ENCODE assay signal across 1 fruit fly cellular context in genomic region chr2L:13222225-13222648, dm6.
TF ChIP-seq lines count a peak whose summit lies in the region.

Gene Ski6 (minus strand): TSS chr2L:13222429.
Gene CG16812 (plus strand): TSS chr2L:13222587.

TF ChIP-seq in whole organism, embryonic, 481 proteins besides CTCF, POLR2A, EP300 and RAD21 (continued from another document and continues in another):
- TF ChIP-seq Dad (GFP tag; optimal IDR thresholded peaks at IDR 0.05; lab: Kevin White, UChicago), result no peak
- TF ChIP-seq aop (GFP tag; IDR thresholded peaks at IDR 0.05; lab: Robert Waterston, UW), result no peak
- no peak; the same call in 2 of the 3 replicates for TF ChIP-seq so (GFP tag; IDR thresholded peaks at IDR 0.05; lab: Robert Waterston, UW)
- peak; percentile 20 for TF ChIP-seq salm (tag; optimal IDR thresholded peaks at IDR 0.05; lab: Kevin White, UChicago)
- TF ChIP-seq Deaf1 (tag; optimal IDR thresholded peaks at IDR 0.05; lab: Kevin White, UChicago), result no peak
- no peak for TF ChIP-seq CG1647 (GFP tag; optimal IDR thresholded peaks at IDR 0.05; lab: Kevin White, UChicago)
- TF ChIP-seq Elba2 (GFP tag; optimal IDR thresholded peaks at IDR 0.05; lab: Kevin White, UChicago), result peak; percentile 29
- no peak for TF ChIP-seq pb (GFP tag; optimal IDR thresholded peaks at IDR 0.05; lab: Kevin White, UChicago)
- no peak for TF ChIP-seq chinmo (GFP tag; IDR thresholded peaks at IDR 0.05; lab: Robert Waterston, UW; ENCODE audit: partially characterized antibody)
- TF ChIP-seq CG8359 (GFP tag; optimal IDR thresholded peaks at IDR 0.05; lab: Kevin White, UChicago; ENCODE audit: borderline replicate concordance), result no peak
- TF ChIP-seq bbx (GFP tag; IDR thresholded peaks at IDR 0.05; lab: Robert Waterston, UW; ENCODE audit: partially characterized antibody), result no peak
- TF ChIP-seq da (GFP tag; optimal IDR thresholded peaks at IDR 0.05; lab: Kevin White, UChicago), result no peak
- TF ChIP-seq CG9817 (tag; optimal IDR thresholded peaks at IDR 0.05; lab: Kevin White, UChicago), result peak; percentile 78
- no peak for TF ChIP-seq CG15601 (tag; optimal IDR thresholded peaks at IDR 0.05; lab: Kevin White, UChicago)
- peak; percentile 67 for TF ChIP-seq CG10979 (tag; optimal IDR thresholded peaks at IDR 0.05; lab: Kevin White, UChicago)
- peak; percentile 64 for TF ChIP-seq ranshi (GFP tag; IDR thresholded peaks at IDR 0.05; lab: Robert Waterston, UW)
- peak; percentile 62 for TF ChIP-seq CG13296 (GFP tag; optimal IDR thresholded peaks at IDR 0.05; lab: Kevin White, UChicago)
- peak; percentile 48 for TF ChIP-seq Meics (GFP tag; optimal IDR thresholded peaks at IDR 0.05; lab: Kevin White, UChicago)
- TF ChIP-seq kay (GFP tag; optimal IDR thresholded peaks at IDR 0.05; lab: Kevin White, UChicago), result peak; percentile 52
- TF ChIP-seq maf-S (GFP tag; optimal IDR thresholded peaks at IDR 0.05; lab: Kevin White, UChicago), result no peak
- TF ChIP-seq Jarid2 (GFP tag; optimal IDR thresholded peaks at IDR 0.05; lab: Kevin White, UChicago), result no peak
- TF ChIP-seq CG12299 (tag; optimal IDR thresholded peaks at IDR 0.05; lab: Kevin White, UChicago), result peak; percentile 65
- no peak for TF ChIP-seq Bgb (GFP tag; IDR thresholded peaks at IDR 0.05; lab: Robert Waterston, UW; ENCODE audit: partially characterized antibody)
- no peak for TF ChIP-seq CG7987 (GFP tag; optimal IDR thresholded peaks at IDR 0.05; lab: Kevin White, UChicago)
- TF ChIP-seq ara (GFP tag; IDR thresholded peaks at IDR 0.05; lab: Robert Waterston, UW), result no peak
- TF ChIP-seq Dek (tag; optimal IDR thresholded peaks at IDR 0.05; lab: Kevin White, UChicago), result peak; percentile 70
- TF ChIP-seq CG30403 (GFP tag; optimal IDR thresholded peaks at IDR 0.05; lab: Kevin White, UChicago), result peak; percentile 83
- no peak for TF ChIP-seq pan (optimal IDR thresholded peaks at IDR 0.05; lab: Kevin White, UChicago)
- TF ChIP-seq pan (GFP tag; optimal IDR thresholded peaks at IDR 0.05 in 1 of 2, IDR thresholded peaks at IDR 0.05 in 1 of 2), result peak in 1 of 2 experiments; percentile 67
- peak; percentile 67 for TF ChIP-seq CG13123 (GFP tag; optimal IDR thresholded peaks at IDR 0.05; lab: Kevin White, UChicago)
- no peak for TF ChIP-seq sug (tag; optimal IDR thresholded peaks at IDR 0.05; lab: Kevin White, UChicago)
- TF ChIP-seq CG12744 (GFP tag; optimal IDR thresholded peaks at IDR 0.05; lab: Kevin White, UChicago), result no peak
- peak; percentile 43 for TF ChIP-seq CG2202 (tag; optimal IDR thresholded peaks at IDR 0.05; lab: Kevin White, UChicago)
- peak in 1 of 3 experiments; percentile 8 for TF ChIP-seq Stat92E (GFP tag; optimal IDR thresholded peaks at IDR 0.05; lab: Kevin White, UChicago)
- peak; percentile 65 for TF ChIP-seq CG2116 (GFP tag; optimal IDR thresholded peaks at IDR 0.05; lab: Kevin White, UChicago)
- no peak for TF ChIP-seq dan (GFP tag; IDR thresholded peaks at IDR 0.05; lab: Robert Waterston, UW)
- peak; percentile 75 for TF ChIP-seq Max (GFP tag; optimal IDR thresholded peaks at IDR 0.05; lab: Kevin White, UChicago)
- no peak for TF ChIP-seq ham (GFP tag; IDR thresholded peaks at IDR 0.05; lab: Robert Waterston, UW)
- TF ChIP-seq CG11723 (GFP tag; optimal IDR thresholded peaks at IDR 0.05; lab: Kevin White, UChicago), result no peak
- TF ChIP-seq gem (tag; optimal IDR thresholded peaks at IDR 0.05; lab: Kevin White, UChicago), result peak; percentile 89
- peak; percentile 10 for TF ChIP-seq D19B (GFP tag; optimal IDR thresholded peaks at IDR 0.05; lab: Kevin White, UChicago)
- TF ChIP-seq Pdp1 (GFP tag; optimal IDR thresholded peaks at IDR 0.05; lab: Kevin White, UChicago), result peak; percentile 42 to 56
- no peak for TF ChIP-seq scrt (GFP tag; optimal IDR thresholded peaks at IDR 0.05; lab: Kevin White, UChicago)
- TF ChIP-seq NfI (GFP tag; optimal IDR thresholded peaks at IDR 0.05; lab: Kevin White, UChicago), result peak; percentile 58
- peak; percentile 21 for TF ChIP-seq psq (GFP tag; optimal IDR thresholded peaks at IDR 0.05; lab: Kevin White, UChicago)
- peak in 1 of 2 experiments; percentile 33 for TF ChIP-seq insv (GFP tag; optimal IDR thresholded peaks at IDR 0.05; lab: Kevin White, UChicago)
- TF ChIP-seq pzg (GFP tag; optimal IDR thresholded peaks at IDR 0.05; lab: Kevin White, UChicago), result peak; percentile 61
- TF ChIP-seq CG7786 (GFP tag; optimal IDR thresholded peaks at IDR 0.05; lab: Kevin White, UChicago), result peak; percentile 12
- no peak for TF ChIP-seq CG8944 (GFP tag; optimal IDR thresholded peaks at IDR 0.05; lab: Kevin White, UChicago)
- TF ChIP-seq CG7839 (tag; optimal IDR thresholded peaks at IDR 0.05; lab: Kevin White, UChicago), result no peak
- no peak for TF ChIP-seq gt (GFP tag; IDR thresholded peaks at IDR 0.05; lab: Robert Waterston, UW)
- TF ChIP-seq eyg (GFP tag; optimal IDR thresholded peaks at IDR 0.05; lab: Kevin White, UChicago), result no peak
- TF ChIP-seq CG3281 (GFP tag; optimal IDR thresholded peaks at IDR 0.05; lab: Kevin White, UChicago), result no peak
- TF ChIP-seq yki (optimal IDR thresholded peaks at IDR 0.05; lab: Kevin White, UChicago), result no peak
- TF ChIP-seq CG6791 (GFP tag; IDR thresholded peaks at IDR 0.05; lab: Robert Waterston, UW; ENCODE audit: partially characterized antibody), result peak; percentile 35; the same call in 1 of the 3 replicates
- peak; percentile 25 for TF ChIP-seq CG1233 (GFP tag; optimal IDR thresholded peaks at IDR 0.05; lab: Kevin White, UChicago)
- no peak for TF ChIP-seq z (GFP tag; IDR thresholded peaks at IDR 0.05; lab: Robert Waterston, UW)
- TF ChIP-seq CG4854 (GFP tag; optimal IDR thresholded peaks at IDR 0.05; lab: Kevin White, UChicago), result no peak
- TF ChIP-seq CG17328 (GFP tag; IDR thresholded peaks at IDR 0.05; lab: Robert Waterston, UW), result peak; percentile 68
- peak; percentile 63; the same call in 2 of the 3 replicates for TF ChIP-seq CG16813 (GFP tag; IDR thresholded peaks at IDR 0.05; lab: Robert Waterston, UW; ENCODE audit: partially characterized antibody)
- peak; percentile 28 for TF ChIP-seq HHEX (GFP tag; optimal IDR thresholded peaks at IDR 0.05; lab: Kevin White, UChicago)
- TF ChIP-seq CG16779 (GFP tag; IDR thresholded peaks at IDR 0.05; lab: Robert Waterston, UW), result peak; percentile 23; the same call in 1 of the 2 replicates
- peak; percentile 78 for TF ChIP-seq grau (tag; optimal IDR thresholded peaks at IDR 0.05; lab: Kevin White, UChicago)
- TF ChIP-seq CG8290 (GFP tag; optimal IDR thresholded peaks at IDR 0.05; lab: Kevin White, UChicago), result peak; percentile 37
- no peak for TF ChIP-seq CG8290 (tag; optimal IDR thresholded peaks at IDR 0.05; lab: Kevin White, UChicago)
- no peak for TF ChIP-seq eve (GFP tag; optimal IDR thresholded peaks at IDR 0.05; lab: Kevin White, UChicago)
- TF ChIP-seq Sox100B (GFP tag; optimal IDR thresholded peaks at IDR 0.05; lab: Kevin White, UChicago), result no peak
- TF ChIP-seq pfk (GFP tag; optimal IDR thresholded peaks at IDR 0.05; lab: Kevin White, UChicago), result no peak
- TF ChIP-seq tup (GFP tag; optimal IDR thresholded peaks at IDR 0.05; lab: Kevin White, UChicago), result no peak
- no peak for TF ChIP-seq CG31388 (GFP tag; optimal IDR thresholded peaks at IDR 0.05; lab: Kevin White, UChicago)
- TF ChIP-seq en (GFP tag; optimal IDR thresholded peaks at IDR 0.05; lab: Kevin White, UChicago), result peak; percentile 3
- TF ChIP-seq CG17385 (GFP tag; optimal IDR thresholded peaks at IDR 0.05; lab: Kevin White, UChicago), result peak; percentile 58
- TF ChIP-seq BEAF-32 (GFP tag; optimal IDR thresholded peaks at IDR 0.05; lab: Kevin White, UChicago), result peak; percentile 60
- no peak for TF ChIP-seq sens-2 (GFP tag; IDR thresholded peaks at IDR 0.05; lab: Robert Waterston, UW)
- no peak; the same call in 1 of the 2 replicates for TF ChIP-seq CG14667 (GFP tag; IDR thresholded peaks at IDR 0.05; lab: Robert Waterston, UW)
- peak; percentile 36 for TF ChIP-seq trh (GFP tag; optimal IDR thresholded peaks at IDR 0.05; lab: Kevin White, UChicago)
- no peak for TF ChIP-seq CG1529 (GFP tag; optimal IDR thresholded peaks at IDR 0.05; lab: Kevin White, UChicago)
- TF ChIP-seq CG17802 (tag; optimal IDR thresholded peaks at IDR 0.05; lab: Kevin White, UChicago), result no peak
- TF ChIP-seq CG5953 (GFP tag; IDR thresholded peaks at IDR 0.05; lab: Robert Waterston, UW), result no peak
- TF ChIP-seq dmrt11E (tag; optimal IDR thresholded peaks at IDR 0.05; lab: Kevin White, UChicago), result peak; percentile 67
- TF ChIP-seq luna (GFP tag; optimal IDR thresholded peaks at IDR 0.05; lab: Kevin White, UChicago), result no peak
- peak; percentile 52 for TF ChIP-seq Bteb2 (GFP tag; optimal IDR thresholded peaks at IDR 0.05; lab: Kevin White, UChicago)
- TF ChIP-seq Hr78 (GFP tag; optimal IDR thresholded peaks at IDR 0.05; lab: Kevin White, UChicago), result no peak
- no peak for TF ChIP-seq HLHmδ (GFP tag; optimal IDR thresholded peaks at IDR 0.05; lab: Kevin White, UChicago)
- TF ChIP-seq pnt (GFP tag; optimal IDR thresholded peaks at IDR 0.05; lab: Kevin White, UChicago), result peak; percentile 15
- no peak for TF ChIP-seq gcm2 (GFP tag; optimal IDR thresholded peaks at IDR 0.05; lab: Kevin White, UChicago)
- no peak for TF ChIP-seq CG18619 (GFP tag; optimal IDR thresholded peaks at IDR 0.05; lab: Kevin White, UChicago)
- TF ChIP-seq seq (GFP tag; IDR thresholded peaks at IDR 0.05; lab: Robert Waterston, UW), result no peak
- TF ChIP-seq Blimp-1 (GFP tag; optimal IDR thresholded peaks at IDR 0.05; lab: Kevin White, UChicago), result no peak
- TF ChIP-seq phol (tag; optimal IDR thresholded peaks at IDR 0.05; lab: Kevin White, UChicago), result peak; percentile 82
- no peak for TF ChIP-seq Lhr (GFP tag; optimal IDR thresholded peaks at IDR 0.05; lab: Kevin White, UChicago)
- TF ChIP-seq Atf-2 (GFP tag; optimal IDR thresholded peaks at IDR 0.05; lab: Kevin White, UChicago), result no peak
- no peak for TF ChIP-seq Neu2 (GFP tag; optimal IDR thresholded peaks at IDR 0.05; lab: Kevin White, UChicago; ENCODE audit: borderline replicate concordance)
- no peak for TF ChIP-seq tna (GFP tag; IDR thresholded peaks at IDR 0.05; lab: Robert Waterston, UW; ENCODE audit: partially characterized antibody)
- peak; percentile 8; the same call in 1 of the 2 replicates for TF ChIP-seq klu (GFP tag; IDR thresholded peaks at IDR 0.05; lab: Robert Waterston, UW)
- TF ChIP-seq Sox102F (GFP tag; optimal IDR thresholded peaks at IDR 0.05; lab: Kevin White, UChicago), result peak; percentile 81
- TF ChIP-seq ase (GFP tag; IDR thresholded peaks at IDR 0.05; lab: Robert Waterston, UW), result peak; percentile 65; the same call in 2 of the 3 replicates
- TF ChIP-seq chm (GFP tag; IDR thresholded peaks at IDR 0.05; lab: Robert Waterston, UW), result no peak
- TF ChIP-seq CG4328 (GFP tag; optimal IDR thresholded peaks at IDR 0.05; lab: Kevin White, UChicago), result no peak
- TF ChIP-seq CG1602 (GFP tag; optimal IDR thresholded peaks at IDR 0.05; lab: Kevin White, UChicago), result peak; percentile 60
- peak; percentile 56 for TF ChIP-seq CG32772 (GFP tag; IDR thresholded peaks at IDR 0.05; lab: Robert Waterston, UW)
- TF ChIP-seq shn (GFP tag; optimal IDR thresholded peaks at IDR 0.05; lab: Kevin White, UChicago), result no peak
- no peak for TF ChIP-seq CG31365 (tag; optimal IDR thresholded peaks at IDR 0.05; lab: Kevin White, UChicago)
- peak; percentile 84 for TF ChIP-seq CG17361 (GFP tag; IDR thresholded peaks at IDR 0.05; lab: Robert Waterston, UW)
- TF ChIP-seq B-H2 (GFP tag; optimal IDR thresholded peaks at IDR 0.05; lab: Kevin White, UChicago), result no peak
- no peak for TF ChIP-seq nom (GFP tag; optimal IDR thresholded peaks at IDR 0.05; lab: Kevin White, UChicago)
- peak; percentile 25 for TF ChIP-seq CG5245 (GFP tag; optimal IDR thresholded peaks at IDR 0.05; lab: Kevin White, UChicago)
- TF ChIP-seq C15 (GFP tag; IDR thresholded peaks at IDR 0.05; lab: Robert Waterston, UW), result no peak
- peak; percentile 37 for TF ChIP-seq CG10209 (GFP tag; optimal IDR thresholded peaks at IDR 0.05; lab: Kevin White, UChicago)
- no peak for TF ChIP-seq Poxn (GFP tag; IDR thresholded peaks at IDR 0.05; lab: Robert Waterston, UW)
- TF ChIP-seq btn (GFP tag; optimal IDR thresholded peaks at IDR 0.05; lab: Kevin White, UChicago), result no peak
- TF ChIP-seq CG18262 (tag; optimal IDR thresholded peaks at IDR 0.05; lab: Kevin White, UChicago), result peak; percentile 76
- no peak for TF ChIP-seq ac (GFP tag; optimal IDR thresholded peaks at IDR 0.05; lab: Kevin White, UChicago)
- no peak for TF ChIP-seq PHDP (tag; optimal IDR thresholded peaks at IDR 0.05; lab: Kevin White, UChicago)
- TF ChIP-seq Ets97D (GFP tag; optimal IDR thresholded peaks at IDR 0.05; lab: Kevin White, UChicago), result peak; percentile 45
- TF ChIP-seq Xbp1 (GFP tag; optimal IDR thresholded peaks at IDR 0.05; lab: Kevin White, UChicago), result peak; percentile 74
- no peak for TF ChIP-seq nerfin-2 (GFP tag; IDR thresholded peaks at IDR 0.05; lab: Robert Waterston, UW; ENCODE audit: partially characterized antibody)
- TF ChIP-seq CG14965 (GFP tag; optimal IDR thresholded peaks at IDR 0.05; lab: Kevin White, UChicago; ENCODE audit: borderline replicate concordance), result no peak
- TF ChIP-seq zen (tag; optimal IDR thresholded peaks at IDR 0.05; lab: Kevin White, UChicago), result peak; percentile 83
- no peak for TF ChIP-seq HLH54F (GFP tag; optimal IDR thresholded peaks at IDR 0.05; lab: Kevin White, UChicago)
- TF ChIP-seq CG11695 (GFP tag; IDR thresholded peaks at IDR 0.05; lab: Robert Waterston, UW), result peak; percentile 48; the same call in 1 of the 3 replicates
- no peak for TF ChIP-seq odd (GFP tag; optimal IDR thresholded peaks at IDR 0.05; lab: Kevin White, UChicago)
- TF ChIP-seq cwo (GFP tag; optimal IDR thresholded peaks at IDR 0.05; lab: Kevin White, UChicago), result no peak
- TF ChIP-seq CG8924 (tag; optimal IDR thresholded peaks at IDR 0.05; lab: Kevin White, UChicago), result peak; percentile 86
- peak; percentile 58 for TF ChIP-seq gfzf (GFP tag; optimal IDR thresholded peaks at IDR 0.05; lab: Kevin White, UChicago)
- TF ChIP-seq Opbp (GFP tag; IDR thresholded peaks at IDR 0.05; lab: Robert Waterston, UW; ENCODE audit: partially characterized antibody), result peak; percentile 57; the same call in 2 of the 3 replicates
- TF ChIP-seq CG6765 (GFP tag; optimal IDR thresholded peaks at IDR 0.05; lab: Kevin White, UChicago), result peak; percentile 7
- TF ChIP-seq ken (GFP tag; IDR thresholded peaks at IDR 0.05; lab: Robert Waterston, UW), result peak; percentile 50; the same call in 1 of the 3 replicates
- TF ChIP-seq exex (tag; optimal IDR thresholded peaks at IDR 0.05; lab: Kevin White, UChicago), result no peak
- peak; percentile 65 for TF ChIP-seq stc (GFP tag; IDR thresholded peaks at IDR 0.05; lab: Robert Waterston, UW)
- TF ChIP-seq CG10543 (GFP tag; optimal IDR thresholded peaks at IDR 0.05; lab: Kevin White, UChicago), result no peak
- TF ChIP-seq bigmax (GFP tag; optimal IDR thresholded peaks at IDR 0.05; lab: Kevin White, UChicago), result no peak
